Worm (Caenorhabditis elegans) whole organism, L1 larva: ENCODE results near the gene T27A10.2.

Experiments used
- aly-2 ChIP-seq: fragments of 150-350 bp; optimal IDR thresholded peaks from 2 replicates; lab custom pipeline; 2014; ENCODE audit warnings: missing biosample characterization, missing genetic modification characterization
- ceh-82 ChIP-seq, 3 experiments: fragments of 150-350 bp in 1 of 3; sonication (generic microtip) in 2 of 3; optimal IDR thresholded peaks; 2 replicates each; lab custom pipeline; 2014 to 2017; ENCODE audit warnings: missing biosample characterization in 3 of 3, missing genetic modification characterization in 3 of 3
- elt-3 ChIP-seq, 6 experiments: fragments of 150-350 bp in 1 of 6; sonication (generic microtip); optimal IDR thresholded peaks; 2 replicates each; lab custom pipeline; 2017 to 2018; ENCODE audit warnings: missing biosample characterization in 6 of 6, missing genetic modification characterization in 6 of 6, inconsistent platforms in 1 of 6
- fkh-10 ChIP-seq: sonication (generic microtip); optimal IDR thresholded peaks from 2 replicates; lab custom pipeline; 2017; ENCODE audit warnings: missing biosample characterization, missing genetic modification reagents, missing genetic modification characterization
- nhr-237 ChIP-seq: fragments of 150-350 bp; optimal IDR thresholded peaks from 2 replicates; lab custom pipeline; 2014; ENCODE audit warnings: missing biosample characterization, missing genetic modification characterization
- nhr-28 ChIP-seq: fragments of 150-350 bp; optimal IDR thresholded peaks from 2 replicates; lab custom pipeline; 2014; ENCODE audit warnings: missing biosample characterization, missing genetic modification characterization
- nhr-71 ChIP-seq: sonication (generic microtip); optimal IDR thresholded peaks from 2 replicates; lab custom pipeline; 2016; ENCODE audit warnings: mild to moderate bottlenecking, missing genetic modification characterization, moderate library complexity, missing compliant biosample characterization
- nhr-77 ChIP-seq: fragments of 150-350 bp; optimal IDR thresholded peaks from 2 replicates; lab custom pipeline; 2014; ENCODE audit warnings: missing biosample characterization, missing genetic modification characterization
- rnt-1 ChIP-seq: sonication (generic microtip); optimal IDR thresholded peaks from 2 replicates; lab custom pipeline; 2016; ENCODE audit warnings: mild to moderate bottlenecking, missing genetic modification characterization, moderate library complexity, missing compliant biosample characterization
- snpc-4 ChIP-seq: fragments of 150-350 bp; optimal IDR thresholded peaks from 2 replicates; lab custom pipeline; 2014; ENCODE audit warnings: missing biosample characterization, missing genetic modification characterization
- zag-1 ChIP-seq: fragments of 150-350 bp; optimal IDR thresholded peaks from 2 replicates; lab custom pipeline; 2014; ENCODE audit warnings: missing biosample characterization, missing genetic modification characterization

ce11 chrX:3542242-3542641 is 43.5 kb upstream of the T27A10.2 start, which contains the start of gene rgs-7:
- no peak for TF ChIP-seq aly-2 (tag; lab: Kevin White, UChicago)
- no peak for TF ChIP-seq nhr-237 (tag; lab: Kevin White, UChicago)
- no peak for TF ChIP-seq elt-3 (tag; optimal IDR thresholded peaks at IDR 0.05; lab: Kevin White, UChicago)
- TF ChIP-seq nhr-71 (tag; lab: Kevin White, UChicago): no peak
- no peak for TF ChIP-seq fkh-10 (GFP tag; lab: Kevin White, UChicago)
- no peak for TF ChIP-seq rnt-1 (tag; lab: Kevin White, UChicago)
- no peak for TF ChIP-seq snpc-4 (tag; lab: Kevin White, UChicago)
- TF ChIP-seq zag-1: no peak
- no peak for TF ChIP-seq ceh-82 (tag; optimal IDR thresholded peaks at IDR 0.05; lab: Kevin White, UChicago)
- no peak for TF ChIP-seq nhr-28 (tag; lab: Kevin White, UChicago)
- no peak for TF ChIP-seq nhr-77 (tag; lab: Kevin White, UChicago)
